Fruit fly (Drosophila melanogaster) whole organism, embryonic: Measurements from ENCODE around the gene Megf8.

Experiments
- B-H2 ChIP-seq: fragments of 200-800 bp; sonication (Bioruptor generic); optimal IDR thresholded peaks from 2 replicates; lab custom pipeline; 2018; ENCODE audit warnings: missing biosample characterization, mild to moderate bottlenecking, missing genetic modification characterization
- BEAF-32 ChIP-seq: fragments of 200-800 bp; sonication (Bioruptor generic); optimal IDR thresholded peaks from 3 replicates; lab custom pipeline; 2017; ENCODE audit warnings: missing biosample characterization, missing genetic modification characterization, mild to moderate bottlenecking, moderate library complexity, missing genetic modification reagents
- Bgb ChIP-seq: fragments of 200-800 bp; sonication (Bioruptor generic); IDR thresholded peaks from 2 replicates; pipeline ENCODE4 v1.3.6; 2022; ENCODE audit warnings: missing biosample characterization, missing genetic modification characterization; ENCODE audit not compliant: partially characterized antibody
- CG10979 ChIP-seq: fragments of 200-800 bp; sonication (Bioruptor generic); optimal IDR thresholded peaks from 2 replicates; lab custom pipeline; 2018; ENCODE audit warnings: missing biosample characterization, mild to moderate bottlenecking, missing genetic modification characterization, moderate library complexity
- CG11093 ChIP-seq: fragments of 200-800 bp; sonication (Bioruptor generic); IDR thresholded peaks from 3 replicates; pipeline ENCODE4 v1.3.6; 2022; ENCODE audit warnings: missing biosample characterization, missing genetic modification characterization
- CG12155 ChIP-seq: fragments of 200-800 bp; sonication (Bioruptor generic); optimal IDR thresholded peaks from 3 replicates; lab custom pipeline; 2016; ENCODE audit warnings: missing biosample characterization, missing genetic modification characterization
- CG12219 ChIP-seq: fragments of 200-800 bp; sonication (Bioruptor generic); optimal IDR thresholded peaks from 3 replicates; lab custom pipeline; 2018; ENCODE audit warnings: missing biosample characterization, mild to moderate bottlenecking, missing genetic modification characterization
- CG12391 ChIP-seq: fragments of 200-800 bp; sonication (Bioruptor generic); optimal IDR thresholded peaks from 3 replicates; lab custom pipeline; 2018; ENCODE audit warnings: missing biosample characterization, mild to moderate bottlenecking, missing genetic modification characterization, moderate library complexity
- CG13296 ChIP-seq: fragments of 200-800 bp; sonication (Bioruptor generic); optimal IDR thresholded peaks from 3 replicates; lab custom pipeline; 2018; ENCODE audit warnings: missing biosample characterization, mild to moderate bottlenecking, missing genetic modification characterization
- CG15269 ChIP-seq: fragments of 200-800 bp; sonication (Bioruptor generic); optimal IDR thresholded peaks from 2 replicates; lab custom pipeline; 2018; ENCODE audit warnings: missing biosample characterization, mild to moderate bottlenecking, missing genetic modification characterization, moderate library complexity
- CG16863 ChIP-seq: fragments of 200-800 bp; sonication (Bioruptor generic); optimal IDR thresholded peaks from 3 replicates; lab custom pipeline; 2016; ENCODE audit warnings: missing biosample characterization, missing genetic modification characterization
- CG1832 ChIP-seq: fragments of 200-800 bp; sonication (Bioruptor generic); optimal IDR thresholded peaks from 2 replicates; lab custom pipeline; 2017; ENCODE audit warnings: missing biosample characterization, mild to moderate bottlenecking, missing genetic modification characterization, inconsistent platforms
- CG2199 ChIP-seq: fragments of 200-800 bp; sonication (Bioruptor generic); IDR thresholded peaks from 3 replicates; pipeline ENCODE4 v1.3.6; 2022; ENCODE audit warnings: missing biosample characterization, missing genetic modification characterization
- CG2202 ChIP-seq: fragments of 200-800 bp; sonication (Bioruptor generic); optimal IDR thresholded peaks from 2 replicates; lab custom pipeline; 2018; ENCODE audit warnings: missing biosample characterization, mild to moderate bottlenecking, missing genetic modification characterization
- CG30020 ChIP-seq: fragments of 200-800 bp; optimal IDR thresholded peaks from 2 replicates; lab custom pipeline; 2019; ENCODE audit warnings: missing biosample characterization, mild to moderate bottlenecking, missing genetic modification characterization, moderate library complexity
- CG3163 ChIP-seq: fragments of 200-800 bp; sonication (Bioruptor generic); optimal IDR thresholded peaks from 3 replicates; lab custom pipeline; 2016; ENCODE audit warnings: missing biosample characterization, missing genetic modification characterization
- CG5245 ChIP-seq: fragments of 200-800 bp; sonication (Bioruptor generic); optimal IDR thresholded peaks from 3 replicates; lab custom pipeline; 2016; ENCODE audit warnings: missing biosample characterization, missing genetic modification characterization
- CG7839 ChIP-seq: fragments of 200-800 bp; sonication (Bioruptor generic); optimal IDR thresholded peaks from 3 replicates; lab custom pipeline; 2018; ENCODE audit warnings: missing biosample characterization, mild to moderate bottlenecking, missing genetic modification characterization, moderate library complexity
- CG8359 ChIP-seq: fragments of 200-800 bp; sonication (Bioruptor generic); optimal IDR thresholded peaks from 2 replicates; lab custom pipeline; 2017; ENCODE audit warnings: missing biosample characterization, mild to moderate bottlenecking, missing genetic modification characterization, borderline replicate concordance
- CG8478 ChIP-seq: fragments of >200 bp; optimal IDR thresholded peaks from 2 replicates; lab custom pipeline; 2018
- D19A ChIP-seq: fragments of 200-800 bp; optimal IDR thresholded peaks from 3 replicates; lab custom pipeline; 2019; ENCODE audit warnings: missing biosample characterization, mild to moderate bottlenecking, missing genetic modification characterization, moderate library complexity
- Doc3 ChIP-seq: fragments of 200-800 bp; sonication (Bioruptor generic); IDR thresholded peaks from 3 replicates; pipeline ENCODE4 v1.3.6; 2022; ENCODE audit warnings: missing biosample characterization, missing genetic modification characterization; ENCODE audit not compliant: partially characterized antibody
- Dp ChIP-seq: fragments of 200-800 bp; sonication (Bioruptor generic); optimal IDR thresholded peaks from 2 replicates; lab custom pipeline; 2018; ENCODE audit warnings: missing biosample characterization, mild to moderate bottlenecking, missing genetic modification characterization, moderate library complexity
- Drgx ChIP-seq: fragments of 200-800 bp; sonication (Bioruptor generic); IDR thresholded peaks from 2 replicates; pipeline ENCODE4 v1.3.6; 2022; ENCODE audit warnings: missing biosample characterization, missing genetic modification characterization
- E2f1 ChIP-seq: fragments of 200-800 bp; sonication (Bioruptor generic); IDR thresholded peaks from 2 replicates; pipeline ENCODE4 v1.3.6; 2022; ENCODE audit warnings: missing biosample characterization, missing genetic modification characterization
- Fer3 ChIP-seq: fragments of 200-800 bp; sonication (Bioruptor generic); optimal IDR thresholded peaks from 2 replicates; lab custom pipeline; 2018; ENCODE audit warnings: missing biosample characterization, mild to moderate bottlenecking, missing genetic modification characterization, moderate library complexity
- H15 ChIP-seq: fragments of 200-800 bp; sonication (Bioruptor generic); IDR thresholded peaks from 3 replicates; pipeline ENCODE4 v1.3.6; 2022; ENCODE audit warnings: missing biosample characterization, missing genetic modification characterization
- HLHmδ ChIP-seq: fragments of 200-800 bp; sonication (Bioruptor generic); optimal IDR thresholded peaks from 2 replicates; lab custom pipeline; 2018; ENCODE audit warnings: missing biosample characterization, mild to moderate bottlenecking, missing genetic modification characterization, moderate library complexity
- MBD-R2 ChIP-seq: fragments of 200-800 bp; sonication (Bioruptor generic); IDR thresholded peaks from 2 replicates; pipeline ENCODE4 v1.3.6; 2022; ENCODE audit warnings: missing biosample characterization, missing genetic modification characterization
- Side ChIP-seq: fragments of 200-800 bp; sonication (Bioruptor generic); optimal IDR thresholded peaks from 2 replicates; lab custom pipeline; 2016; ENCODE audit warnings: missing biosample characterization, missing genetic modification characterization
- amos ChIP-seq: fragments of 200-800 bp; sonication (Bioruptor generic); IDR thresholded peaks from 2 replicates; pipeline ENCODE4 v1.3.6; 2022; ENCODE audit warnings: missing biosample characterization, missing genetic modification characterization; ENCODE audit not compliant: partially characterized antibody
- bcd ChIP-seq: fragments of 200-800 bp; sonication (Bioruptor generic); optimal IDR thresholded peaks from 2 replicates; lab custom pipeline; 2017; ENCODE audit warnings: missing biosample characterization, mild to moderate bottlenecking, missing genetic modification characterization
- btn ChIP-seq: fragments of 200-800 bp; sonication (Bioruptor generic); optimal IDR thresholded peaks from 2 replicates; lab custom pipeline; 2016; ENCODE audit warnings: missing biosample characterization, missing genetic modification characterization
- crol ChIP-seq: fragments of 200-800 bp; sonication (Bioruptor generic); IDR thresholded peaks from 2 replicates; pipeline ENCODE4 v1.3.6; 2022; ENCODE audit warnings: missing biosample characterization, missing genetic modification characterization
- crp ChIP-seq, 2 experiments: fragments of 200-800 bp; sonication (Bioruptor generic); optimal IDR thresholded peaks; 2 replicates in 1 of 2; 3 replicates in 1 of 2; lab custom pipeline; 2017; ENCODE audit warnings: missing biosample characterization in 2 of 2, missing genetic modification characterization in 2 of 2, mild to moderate bottlenecking in 1 of 2, moderate library complexity in 1 of 2
- en ChIP-seq: fragments of 200-800 bp; sonication (Bioruptor generic); optimal IDR thresholded peaks from 2 replicates; lab custom pipeline; 2016; ENCODE audit warnings: missing biosample characterization, missing genetic modification characterization
- eve ChIP-seq, 2 experiments: fragments of >200 bp; optimal IDR thresholded peaks; 2 replicates each; lab custom pipeline; 2017; ENCODE audit warnings: missing biosample characterization in 2 of 2, missing genetic modification characterization in 2 of 2
- fd102C ChIP-seq: fragments of 200-800 bp; sonication (Bioruptor generic); optimal IDR thresholded peaks from 2 replicates; lab custom pipeline; 2018; ENCODE audit warnings: missing biosample characterization, mild to moderate bottlenecking, missing genetic modification characterization, moderate library complexity
- ham ChIP-seq: fragments of 200-800 bp; sonication (Bioruptor generic); IDR thresholded peaks from 2 replicates; pipeline ENCODE4 v1.3.6; 2022; ENCODE audit warnings: missing biosample characterization, missing genetic modification characterization
- onecut ChIP-seq: fragments of 200-800 bp; sonication (Bioruptor generic); IDR thresholded peaks from 2 replicates; pipeline ENCODE4 v1.3.6; 2022; ENCODE audit warnings: missing biosample characterization, missing genetic modification characterization
- peb ChIP-seq: fragments of 200-800 bp; sonication (Bioruptor generic); IDR thresholded peaks from 2 replicates; pipeline ENCODE4 v1.3.6; 2022; ENCODE audit warnings: missing biosample characterization, missing genetic modification characterization
- slou ChIP-seq: fragments of 200-800 bp; sonication (Bioruptor generic); optimal IDR thresholded peaks from 3 replicates; lab custom pipeline; 2016; ENCODE audit warnings: missing biosample characterization, missing genetic modification characterization
- stc ChIP-seq: fragments of 200-800 bp; sonication (Bioruptor generic); IDR thresholded peaks from 2 replicates; pipeline ENCODE4 v1.3.6; 2022; ENCODE audit warnings: missing biosample characterization, missing genetic modification characterization
- unc-4 ChIP-seq: fragments of 200-800 bp; sonication (Bioruptor generic); IDR thresholded peaks from 2 replicates; pipeline ENCODE4 v1.3.6; 2022; ENCODE audit warnings: missing biosample characterization, missing genetic modification characterization; ENCODE audit not compliant: partially characterized antibody
- vnd ChIP-seq: fragments of 200-800 bp; sonication (Bioruptor generic); IDR thresholded peaks from 3 replicates; pipeline ENCODE4 v1.3.6; 2022; ENCODE audit warnings: missing biosample characterization, missing genetic modification characterization; ENCODE audit not compliant: partially characterized antibody
- vvl ChIP-seq: fragments of 200-800 bp; sonication (Bioruptor generic); IDR thresholded peaks from 2 replicates; pipeline ENCODE4 v1.3.6; 2022; ENCODE audit warnings: missing biosample characterization, missing genetic modification characterization
- wek ChIP-seq: fragments of 200-800 bp; sonication (Bioruptor generic); optimal IDR thresholded peaks from 3 replicates; lab custom pipeline; 2018; ENCODE audit warnings: missing biosample characterization, mild to moderate bottlenecking, missing genetic modification characterization, moderate library complexity
- zen ChIP-seq: fragments of 200-800 bp; sonication (Bioruptor generic); optimal IDR thresholded peaks from 3 replicates; lab custom pipeline; 2018; ENCODE audit warnings: missing biosample characterization, mild to moderate bottlenecking, missing genetic modification characterization, moderate library complexity
- zf30C ChIP-seq: fragments of 200-800 bp; sonication (Bioruptor generic); optimal IDR thresholded peaks from 3 replicates; lab custom pipeline; 2018; ENCODE audit warnings: missing biosample characterization, mild to moderate bottlenecking, missing genetic modification characterization

Megf8 gene

dm6 chr2L:8001694-8002627 lies 41.3 kb upstream of the Megf8 start (continued):
- TF ChIP-seq CG10979 (tag; lab: Kevin White, UChicago) (peak; percentile 88), Dp (GFP tag; lab: Kevin White, UChicago) (no peak), btn (peak; percentile 50), CG2202 (tag; lab: Kevin White, UChicago) (peak; percentile 56), wek (GFP tag; lab: Kevin White, UChicago) (peak; percentile 1), CG8478 (lab: Kevin White, UChicago) (no peak), Fer3 (tag; lab: Kevin White, UChicago) (peak; percentile 73), Bgb (GFP tag; lab: Robert Waterston, UW) (no peak), CG13296 (peak; percentile 93), CG11093 (peak; percentile 80; the same call in 2 of the 3 replicates), D19A (tag; lab: Kevin White, UChicago) (peak; percentile 81), CG12155 (GFP tag; lab: Kevin White, UChicago) (peak; percentile 71), CG16863 (GFP tag; lab: Kevin White, UChicago) (peak; percentile 75), crol (GFP tag; lab: Robert Waterston, UW) (no peak), bcd (GFP tag; lab: Kevin White, UChicago) (peak; percentile 86), zf30C (GFP tag; lab: Kevin White, UChicago) (no peak), CG5245 (peak; percentile 75), CG7839 (tag; lab: Kevin White, UChicago) (peak; percentile 92), zen (peak; percentile 76), CG12391 (tag; lab: Kevin White, UChicago) (peak; percentile 88), Side (GFP tag; lab: Kevin White, UChicago) (peak; percentile 82), HLHmδ (GFP tag; lab: Kevin White, UChicago) (no peak), crp (GFP tag; optimal IDR thresholded peaks at IDR 0.05; lab: Kevin White, UChicago) (peak in 1 of 2 experiments; percentile 40), en (peak; percentile 35), peb (peak; percentile 66), CG3163 (GFP tag; lab: Kevin White, UChicago) (peak; percentile 48), CG1832 (GFP tag; lab: Kevin White, UChicago) (no peak), E2f1 (peak; percentile 71), CG2199 (GFP tag; lab: Robert Waterston, UW) (peak; percentile 28; the same call in 2 of the 3 replicates), Drgx (peak; percentile 91), stc (peak; percentile 71), CG8359 (peak; percentile 68), onecut (GFP tag; lab: Robert Waterston, UW) (peak; percentile 66)

- no peak for TF ChIP-seq CG8478 (lab: Kevin White, UChicago)
- TF ChIP-seq eve (GFP tag; optimal IDR thresholded peaks at IDR 0.05; lab: Kevin White, UChicago) = no peak
- TF ChIP-seq H15 (GFP tag; lab: Robert Waterston, UW) = no peak
- TF ChIP-seq CG12219 = no peak
- TF ChIP-seq CG15269 (tag; lab: Kevin White, UChicago) = peak; percentile 32
- TF ChIP-seq CG30020 = no peak
- TF ChIP-seq slou (GFP tag; lab: Kevin White, UChicago) = no peak
- peak; percentile 28; the same call in 1 of the 3 replicates for TF ChIP-seq vnd (GFP tag; lab: Robert Waterston, UW)
- peak; percentile 77 for TF ChIP-seq Dp (GFP tag; lab: Kevin White, UChicago)
- no peak for TF ChIP-seq fd102C (GFP tag; lab: Kevin White, UChicago)
- TF ChIP-seq ham = no peak
- TF ChIP-seq BEAF-32 = peak; percentile 53
- TF ChIP-seq unc-4 (GFP tag; lab: Robert Waterston, UW) = peak; percentile 69
- no peak for TF ChIP-seq vvl (GFP tag; lab: Robert Waterston, UW)
- peak; percentile 20; the same call in 1 of the 2 replicates for TF ChIP-seq MBD-R2
- peak; percentile 56; the same call in 2 of the 3 replicates for TF ChIP-seq Doc3 (GFP tag; lab: Robert Waterston, UW)
- peak; percentile 50; the same call in 1 of the 2 replicates for TF ChIP-seq amos (GFP tag; lab: Robert Waterston, UW)
- TF ChIP-seq B-H2 (GFP tag; lab: Kevin White, UChicago) = no peak
- no peak for TF ChIP-seq CG16863 (GFP tag; lab: Kevin White, UChicago)
These were observed 39.2 kb upstream of the Megf8 start, which contains the start of gene Wwox for dm6 chr2L:8004072-8004471. Gene Wwox (minus strand): TSS chr2L:8004286.
